Worm (Caenorhabditis elegans): ENCODE measurements around the gene lys-4.

The lys-4 gene

ce11 chrIV:11636409-11636723 is 13.4 kb upstream of the lys-4 start, which contains the start of gene F58B3.6:
Gene F58B3.6 (plus strand): TSS chrIV:11636648.
- TF ChIP-seq tbx-11 (GFP tag; IDR thresholded peaks at IDR 0.05) (no peak), sea-1 (GFP tag; conservative IDR thresholded peaks at IDR 0.05) (no peak), hnd-1 (tag; optimal IDR thresholded peaks at IDR 0.05) (no peak), F13C5.2 (tag; optimal IDR thresholded peaks at IDR 0.05) (no peak), ceh-36 (tag; optimal IDR thresholded peaks at IDR 0.05) (no peak), tbx-37 (GFP tag; conservative IDR thresholded peaks at IDR 0.05) (no peak), pes-1 (GFP tag; IDR thresholded peaks at IDR 0.05) (no peak), scrt-1 (GFP tag; IDR thresholded peaks at IDR 0.05) (no peak), ceh-13 (GFP tag; optimal IDR thresholded peaks at IDR 0.05) (no peak), hmbx-1 (tag; optimal IDR thresholded peaks at IDR 0.05) (no peak), hmg-4 (GFP tag; optimal IDR thresholded peaks at IDR 0.05) (no peak), flt-1 (GFP tag; IDR thresholded peaks at IDR 0.05) (no peak), ets-7 (tag; optimal IDR thresholded peaks at IDR 0.05) (no peak), tra-4 (tag; optimal IDR thresholded peaks at IDR 0.05) (no peak), aly-1 (tag; optimal IDR thresholded peaks at IDR 0.05) (no peak), B0310.2 (tag; optimal IDR thresholded peaks at IDR 0.05) (no peak), ama-1 (optimal IDR thresholded peaks at IDR 0.05) (no peak)

ce11 chrIV:11635437-11636408 is 12.7 kb upstream of the lys-4 start, which contains the start of gene mars-1:
Gene mars-1 (minus strand): TSS chrIV:11635487.
- TF ChIP-seq hmbx-1 (tag; optimal IDR thresholded peaks at IDR 0.05) (no peak), flt-1 (GFP tag; IDR thresholded peaks at IDR 0.05) (no peak), tbx-37 (GFP tag; conservative IDR thresholded peaks at IDR 0.05) (peak; percentile 31; the same call in 1 of the 2 replicates), F13C5.2 (tag; optimal IDR thresholded peaks at IDR 0.05) (peak; percentile 11)

- TF ChIP-seq flt-1 (GFP tag; IDR thresholded peaks at IDR 0.05) (no peak), sea-1 (GFP tag; conservative IDR thresholded peaks at IDR 0.05) (no peak), B0310.2 (tag; optimal IDR thresholded peaks at IDR 0.05) (no peak), ets-7 (tag; optimal IDR thresholded peaks at IDR 0.05) (no peak), hmg-4 (GFP tag; optimal IDR thresholded peaks at IDR 0.05) (no peak), hmbx-1 (tag; optimal IDR thresholded peaks at IDR 0.05) (no peak), F13C5.2 (tag; optimal IDR thresholded peaks at IDR 0.05) (no peak), hnd-1 (tag; optimal IDR thresholded peaks at IDR 0.05) (no peak), tra-4 (tag; optimal IDR thresholded peaks at IDR 0.05) (no peak), tbx-11 (GFP tag; IDR thresholded peaks at IDR 0.05) (no peak), aly-1 (tag; optimal IDR thresholded peaks at IDR 0.05) (no peak), ama-1 (optimal IDR thresholded peaks at IDR 0.05) (no peak), tbx-37 (GFP tag; conservative IDR thresholded peaks at IDR 0.05) (no peak), scrt-1 (GFP tag; IDR thresholded peaks at IDR 0.05) (no peak), ceh-36 (tag; optimal IDR thresholded peaks at IDR 0.05) (no peak), pes-1 (GFP tag; IDR thresholded peaks at IDR 0.05) (no peak), ceh-13 (GFP tag; optimal IDR thresholded peaks at IDR 0.05) (no peak)
These were observed 8.8 kb upstream of the lys-4 start, which contains the start of gene F58B3.4 for ce11 chrIV:11631750-11632149. Gene F58B3.4 (minus strand): TSS chrIV:11631850.

- no peak for TF ChIP-seq B0310.2 (tag; optimal IDR thresholded peaks at IDR 0.05)
- TF ChIP-seq hmg-4 (GFP tag; optimal IDR thresholded peaks at IDR 0.05): no peak
- no peak for TF ChIP-seq hnd-1 (tag; optimal IDR thresholded peaks at IDR 0.05)
- TF ChIP-seq sea-1 (GFP tag; conservative IDR thresholded peaks at IDR 0.05): no peak
- TF ChIP-seq ama-1 (optimal IDR thresholded peaks at IDR 0.05): no peak
- TF ChIP-seq hmbx-1 (tag; optimal IDR thresholded peaks at IDR 0.05): no peak
- no peak for TF ChIP-seq flt-1 (GFP tag; IDR thresholded peaks at IDR 0.05)
- no peak for TF ChIP-seq tbx-37 (GFP tag; conservative IDR thresholded peaks at IDR 0.05)
- no peak for TF ChIP-seq tra-4 (tag; optimal IDR thresholded peaks at IDR 0.05)
- TF ChIP-seq pes-1 (GFP tag; IDR thresholded peaks at IDR 0.05): no peak
- no peak for TF ChIP-seq scrt-1 (GFP tag; IDR thresholded peaks at IDR 0.05)
- no peak for TF ChIP-seq tbx-11 (GFP tag; IDR thresholded peaks at IDR 0.05)
- TF ChIP-seq aly-1 (tag; optimal IDR thresholded peaks at IDR 0.05): no peak
- TF ChIP-seq ceh-36 (tag; optimal IDR thresholded peaks at IDR 0.05): no peak
- no peak for TF ChIP-seq F13C5.2 (tag; optimal IDR thresholded peaks at IDR 0.05)
- no peak for TF ChIP-seq ceh-13 (GFP tag; optimal IDR thresholded peaks at IDR 0.05)
- TF ChIP-seq ets-7 (tag; optimal IDR thresholded peaks at IDR 0.05): no peak
These were observed 4.9 kb upstream of the lys-4 start, which contains the start of gene lys-6 for ce11 chrIV:11627847-11628246. Gene lys-6 (minus strand): TSS chrIV:11627947.

ce11 chrIV:11625482-11625881 is 2.5 kb upstream of the lys-4 start, which contains the start of gene lys-5:
Gene lys-5 (minus strand): TSS chrIV:11625582.
- TF ChIP-seq sea-1 (GFP tag; conservative IDR thresholded peaks at IDR 0.05) (no peak), hmbx-1 (tag; optimal IDR thresholded peaks at IDR 0.05) (no peak), ets-7 (tag; optimal IDR thresholded peaks at IDR 0.05) (no peak)

- TF ChIP-seq hnd-1 (tag; optimal IDR thresholded peaks at IDR 0.05) (no peak), ets-7 (tag; optimal IDR thresholded peaks at IDR 0.05) (no peak), F13C5.2 (tag; optimal IDR thresholded peaks at IDR 0.05) (no peak), flt-1 (GFP tag; IDR thresholded peaks at IDR 0.05) (no peak), sea-1 (GFP tag; conservative IDR thresholded peaks at IDR 0.05) (no peak), aly-1 (tag; optimal IDR thresholded peaks at IDR 0.05) (no peak), tbx-11 (GFP tag; IDR thresholded peaks at IDR 0.05) (no peak), tbx-37 (GFP tag; conservative IDR thresholded peaks at IDR 0.05) (no peak), B0310.2 (tag; optimal IDR thresholded peaks at IDR 0.05) (no peak), ama-1 (optimal IDR thresholded peaks at IDR 0.05) (no peak), ceh-13 (GFP tag; optimal IDR thresholded peaks at IDR 0.05) (no peak), hmbx-1 (tag; optimal IDR thresholded peaks at IDR 0.05) (no peak), scrt-1 (GFP tag; IDR thresholded peaks at IDR 0.05) (no peak), pes-1 (GFP tag; IDR thresholded peaks at IDR 0.05) (no peak), tra-4 (tag; optimal IDR thresholded peaks at IDR 0.05) (no peak), ceh-36 (tag; optimal IDR thresholded peaks at IDR 0.05) (no peak), hmg-4 (GFP tag; optimal IDR thresholded peaks at IDR 0.05) (no peak)
These were observed 849 bp upstream of the lys-4 start for ce11 chrIV:11623759-11624287.
